Fruit fly (Drosophila melanogaster) whole organism, embryonic: ENCODE measurements around the gene CG42449.

Experiments
- Antp ChIP-seq: fragments of 200-800 bp; sonication (Bioruptor generic); optimal IDR thresholded peaks from 3 replicates; lab custom pipeline; 2016; ENCODE audit warnings: missing biosample characterization, missing genetic modification characterization
- B-H2 ChIP-seq: fragments of 200-800 bp; sonication (Bioruptor generic); optimal IDR thresholded peaks from 2 replicates; lab custom pipeline; 2018; ENCODE audit warnings: missing biosample characterization, mild to moderate bottlenecking, missing genetic modification characterization
- CG10654 ChIP-seq: fragments of 200-800 bp; sonication (Bioruptor generic); optimal IDR thresholded peaks from 2 replicates; lab custom pipeline; 2016; ENCODE audit warnings: missing biosample characterization, missing genetic modification characterization
- CG11398 ChIP-seq: fragments of 200-800 bp; sonication (Bioruptor generic); optimal IDR thresholded peaks from 2 replicates; lab custom pipeline; 2016; ENCODE audit warnings: missing biosample characterization, missing genetic modification characterization
- CG12104 ChIP-seq: fragments of 200-800 bp; sonication (Bioruptor generic); optimal IDR thresholded peaks from 3 replicates; lab custom pipeline; 2016; ENCODE audit warnings: missing biosample characterization, missing genetic modification characterization
- CG13775 ChIP-seq: fragments of 200-800 bp; sonication (Bioruptor generic); optimal IDR thresholded peaks from 3 replicates; lab custom pipeline; 2017; ENCODE audit warnings: missing biosample characterization, mild to moderate bottlenecking, missing genetic modification characterization
- CG14860 ChIP-seq: fragments of 200-800 bp; sonication (Bioruptor generic); IDR thresholded peaks from 3 replicates; pipeline ENCODE4 v1.3.6; 2022; ENCODE audit warnings: missing biosample characterization, missing genetic modification characterization; ENCODE audit not compliant: partially characterized antibody
- CG15696 ChIP-seq: fragments of 200-800 bp; sonication (Bioruptor generic); optimal IDR thresholded peaks from 2 replicates; lab custom pipeline; 2019; ENCODE audit warnings: missing biosample characterization, mild to moderate bottlenecking, missing genetic modification characterization, moderate library complexity
- CG17612 ChIP-seq: fragments of 200-800 bp; sonication (Bioruptor generic); IDR thresholded peaks from 2 replicates; pipeline ENCODE4 v1.3.6; 2022; ENCODE audit warnings: missing biosample characterization, missing genetic modification characterization
- CG17802 ChIP-seq: fragments of 200-800 bp; sonication (Bioruptor generic); optimal IDR thresholded peaks from 2 replicates; lab custom pipeline; 2018; ENCODE audit warnings: missing biosample characterization, mild to moderate bottlenecking, missing genetic modification characterization, moderate library complexity
- CG30020 ChIP-seq: fragments of 200-800 bp; optimal IDR thresholded peaks from 2 replicates; lab custom pipeline; 2019; ENCODE audit warnings: missing biosample characterization, mild to moderate bottlenecking, missing genetic modification characterization, moderate library complexity
- CG32532 ChIP-seq: fragments of 200-800 bp; sonication (Bioruptor generic); IDR thresholded peaks from 2 replicates; pipeline ENCODE4 v1.3.6; 2022; ENCODE audit warnings: missing biosample characterization, missing genetic modification characterization
- CG3407 ChIP-seq: fragments of 200-800 bp; sonication (Bioruptor generic); optimal IDR thresholded peaks from 2 replicates; lab custom pipeline; 2018; ENCODE audit warnings: missing biosample characterization, mild to moderate bottlenecking, missing genetic modification characterization
- CG3838 ChIP-seq: fragments of 200-800 bp; sonication (Bioruptor generic); optimal IDR thresholded peaks from 3 replicates; lab custom pipeline; 2016; ENCODE audit warnings: missing biosample characterization, missing genetic modification characterization
- CG43689 ChIP-seq: fragments of 200-800 bp; sonication (Bioruptor generic); IDR thresholded peaks from 2 replicates; pipeline ENCODE4 v1.3.6; 2022; ENCODE audit warnings: missing biosample characterization, missing genetic modification characterization
- CG6254 ChIP-seq: fragments of 200-800 bp; sonication (Bioruptor generic); optimal IDR thresholded peaks from 3 replicates; lab custom pipeline; 2017; ENCODE audit warnings: mild to moderate bottlenecking, missing biosample characterization, missing genetic modification reagents, missing genetic modification characterization
- CG6272 ChIP-seq: fragments of 200-800 bp; sonication (Bioruptor generic); IDR thresholded peaks from 2 replicates; pipeline ENCODE4 v1.3.6; 2022; ENCODE audit warnings: missing biosample characterization, missing genetic modification characterization
- CG6683 ChIP-seq: fragments of 200-800 bp; sonication (Bioruptor generic); optimal IDR thresholded peaks from 2 replicates; lab custom pipeline; 2017; ENCODE audit warnings: missing biosample characterization, mild to moderate bottlenecking, missing genetic modification characterization, missing genetic modification reagents
- CG8478 ChIP-seq: fragments of >200 bp; optimal IDR thresholded peaks from 2 replicates; lab custom pipeline; 2018
- CG9932 ChIP-seq: fragments of 200-800 bp; sonication (Bioruptor generic); IDR thresholded peaks from 2 replicates; pipeline ENCODE4 v1.3.6; 2022; ENCODE audit warnings: missing biosample characterization, missing genetic modification characterization
- CoRest ChIP-seq: fragments of 200-800 bp; sonication (Bioruptor generic); optimal IDR thresholded peaks from 3 replicates; lab custom pipeline; 2018; ENCODE audit warnings: missing biosample characterization, mild to moderate bottlenecking, missing genetic modification characterization, moderate library complexity
- D19A ChIP-seq: fragments of 200-800 bp; optimal IDR thresholded peaks from 3 replicates; lab custom pipeline; 2019; ENCODE audit warnings: missing biosample characterization, mild to moderate bottlenecking, missing genetic modification characterization, moderate library complexity
- Eip74EF ChIP-seq, 2 experiments: fragments of 200-800 bp in 1 of 2; fragments of >200 bp in 1 of 2; sonication (Bioruptor generic) in 1 of 2; optimal IDR thresholded peaks; 2 replicates each; lab custom pipeline; 2017 to 2019; ENCODE audit warnings: missing biosample characterization in 2 of 2, missing genetic modification characterization in 2 of 2, mild to moderate bottlenecking in 1 of 2, moderate library complexity in 1 of 2
- Ets97D ChIP-seq: fragments of 200-800 bp; sonication (Bioruptor generic); optimal IDR thresholded peaks from 3 replicates; lab custom pipeline; 2016; ENCODE audit warnings: missing biosample characterization, missing genetic modification characterization
- H2.0 ChIP-seq: fragments of 200-800 bp; sonication (Bioruptor generic); IDR thresholded peaks from 2 replicates; pipeline ENCODE4 v1.3.6; 2022; ENCODE audit warnings: missing biosample characterization, missing genetic modification characterization
- HLH4C ChIP-seq: fragments of 200-800 bp; sonication (Bioruptor generic); IDR thresholded peaks from 3 replicates; pipeline ENCODE4 v1.3.6; 2022; ENCODE audit warnings: missing biosample characterization, missing genetic modification characterization; ENCODE audit not compliant: partially characterized antibody
- Hr3 ChIP-seq: fragments of 200-800 bp; sonication (Bioruptor generic); optimal IDR thresholded peaks from 3 replicates; lab custom pipeline; 2016; ENCODE audit warnings: missing biosample characterization, missing genetic modification characterization
- PHDP ChIP-seq: fragments of 200-800 bp; sonication (Bioruptor generic); optimal IDR thresholded peaks from 3 replicates; lab custom pipeline; 2018; ENCODE audit warnings: missing biosample characterization, mild to moderate bottlenecking, missing genetic modification characterization, moderate library complexity
- Sry-β ChIP-seq: fragments of 200-800 bp; sonication (Bioruptor generic); optimal IDR thresholded peaks from 2 replicates; lab custom pipeline; 2018; ENCODE audit warnings: missing biosample characterization, mild to moderate bottlenecking, missing genetic modification characterization, moderate library complexity
- Ssrp ChIP-seq: fragments of 200-800 bp; sonication (Bioruptor generic); optimal IDR thresholded peaks from 2 replicates; lab custom pipeline; 2018; ENCODE audit warnings: missing biosample characterization, mild to moderate bottlenecking, missing genetic modification characterization, moderate library complexity
- al ChIP-seq: fragments of 200-800 bp; sonication (Bioruptor generic); IDR thresholded peaks from 2 replicates; pipeline ENCODE4 v1.3.6; 2022; ENCODE audit warnings: missing biosample characterization, missing genetic modification characterization
- ci ChIP-seq: fragments of 200-800 bp; sonication (Bioruptor generic); IDR thresholded peaks from 3 replicates; pipeline ENCODE4 v1.3.6; 2022; ENCODE audit warnings: missing biosample characterization, missing genetic modification characterization
- crp ChIP-seq, 2 experiments: fragments of 200-800 bp; sonication (Bioruptor generic); optimal IDR thresholded peaks; 2 replicates in 1 of 2; 3 replicates in 1 of 2; lab custom pipeline; 2017; ENCODE audit warnings: missing biosample characterization in 2 of 2, missing genetic modification characterization in 2 of 2, mild to moderate bottlenecking in 1 of 2, moderate library complexity in 1 of 2
- exex ChIP-seq: fragments of 200-800 bp; sonication (Bioruptor generic); optimal IDR thresholded peaks from 4 replicates; lab custom pipeline; 2018; ENCODE audit warnings: missing biosample characterization, mild to moderate bottlenecking, missing genetic modification characterization, moderate library complexity
- ftz-f1 ChIP-seq: fragments of 200-800 bp; sonication (Bioruptor generic); optimal IDR thresholded peaks from 2 replicates; lab custom pipeline; 2016; ENCODE audit warnings: missing biosample characterization, missing genetic modification characterization
- fu2 ChIP-seq: fragments of 200-800 bp; sonication (Bioruptor generic); optimal IDR thresholded peaks from 2 replicates; lab custom pipeline; 2016; ENCODE audit warnings: missing biosample characterization, missing genetic modification characterization
- insv ChIP-seq, 2 experiments: fragments of 200-800 bp; sonication (Bioruptor generic); optimal IDR thresholded peaks; 3 replicates each; lab custom pipeline; 2016 to 2018; ENCODE audit warnings: missing biosample characterization in 2 of 2, missing genetic modification characterization in 2 of 2
- kah ChIP-seq: fragments of 200-800 bp; sonication (Bioruptor generic); optimal IDR thresholded peaks from 2 replicates; lab custom pipeline; 2018; ENCODE audit warnings: missing biosample characterization, mild to moderate bottlenecking, missing genetic modification characterization
- mam ChIP-seq: fragments of 200-800 bp; sonication (Bioruptor generic); optimal IDR thresholded peaks from 3 replicates; lab custom pipeline; 2016; ENCODE audit warnings: missing biosample characterization, missing genetic modification characterization
- mld ChIP-seq: fragments of 200-800 bp; sonication (Bioruptor generic); IDR thresholded peaks from 3 replicates; pipeline ENCODE4 v1.3.6; 2022; ENCODE audit warnings: missing biosample characterization, missing genetic modification characterization; ENCODE audit not compliant: partially characterized antibody
- nom ChIP-seq: fragments of 200-800 bp; sonication (Bioruptor generic); optimal IDR thresholded peaks from 2 replicates; lab custom pipeline; 2017; ENCODE audit warnings: missing biosample characterization, missing genetic modification characterization, mild to moderate bottlenecking, moderate library complexity, missing genetic modification reagents
- odd ChIP-seq: fragments of 200-800 bp; sonication (Bioruptor generic); optimal IDR thresholded peaks from 2 replicates; lab custom pipeline; 2017; ENCODE audit warnings: missing biosample characterization, mild to moderate bottlenecking, missing genetic modification characterization
- pb ChIP-seq: fragments of 200-800 bp; sonication (Bioruptor generic); optimal IDR thresholded peaks from 3 replicates; lab custom pipeline; 2016; ENCODE audit warnings: missing biosample characterization, missing genetic modification characterization
- pnt ChIP-seq: fragments of 200-800 bp; sonication (Bioruptor generic); optimal IDR thresholded peaks from 3 replicates; lab custom pipeline; 2016; ENCODE audit warnings: missing biosample characterization, missing genetic modification characterization
- slp2 ChIP-seq: fragments of 200-800 bp; sonication (Bioruptor generic); optimal IDR thresholded peaks from 2 replicates; lab custom pipeline; 2016; ENCODE audit warnings: missing biosample characterization, missing genetic modification characterization
- sug ChIP-seq: fragments of 200-800 bp; optimal IDR thresholded peaks from 2 replicates; lab custom pipeline; 2019; ENCODE audit warnings: missing biosample characterization, mild to moderate bottlenecking, missing genetic modification characterization, moderate library complexity
- tgo ChIP-seq: fragments of 200-800 bp; sonication (Bioruptor generic); IDR thresholded peaks from 3 replicates; pipeline ENCODE4 v1.3.6; 2022; ENCODE audit warnings: missing biosample characterization, missing genetic modification characterization
- tna ChIP-seq: fragments of 200-800 bp; sonication (Bioruptor generic); IDR thresholded peaks from 2 replicates; pipeline ENCODE4 v1.3.6; 2022; ENCODE audit warnings: missing biosample characterization, missing genetic modification characterization; ENCODE audit not compliant: partially characterized antibody
- ttk ChIP-seq: fragments of 200-800 bp; sonication (Bioruptor generic); IDR thresholded peaks from 2 replicates; pipeline ENCODE4 v2.1.2; 2022; ENCODE audit warnings: missing biosample characterization, missing genetic modification characterization
- zen ChIP-seq: fragments of 200-800 bp; sonication (Bioruptor generic); optimal IDR thresholded peaks from 3 replicates; lab custom pipeline; 2018; ENCODE audit warnings: missing biosample characterization, mild to moderate bottlenecking, missing genetic modification characterization, moderate library complexity

CG42449 gene

DNA sequence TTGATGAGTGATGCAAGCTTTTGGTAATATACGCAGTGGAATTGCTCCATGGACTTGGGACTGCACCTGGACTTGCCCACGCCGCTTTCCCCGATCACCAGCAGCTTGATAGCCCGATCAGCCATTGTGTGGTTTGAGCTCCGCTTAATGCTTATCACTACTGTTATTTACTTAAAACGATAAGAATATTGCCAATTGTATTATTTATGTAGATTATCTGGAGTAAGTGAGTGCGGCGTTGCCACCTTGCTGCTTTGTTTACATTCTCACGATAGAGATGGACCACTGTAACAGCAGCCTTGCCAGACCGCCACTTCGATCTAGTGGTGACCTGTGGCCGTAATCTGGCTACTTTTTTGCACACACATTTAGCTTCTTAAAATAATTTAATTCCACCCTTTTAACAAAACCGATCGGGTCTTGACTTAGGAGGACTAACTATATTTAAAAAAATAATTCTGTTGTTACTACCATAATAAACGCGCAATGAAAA is 11.5 kb upstream of the CG42449 start, which contains the start of gene Rab18 (continued):
- TF ChIP-seq slp2 (GFP tag; lab: Kevin White, UChicago): peak; percentile 52
- peak; percentile 49 for TF ChIP-seq pnt (GFP tag; lab: Kevin White, UChicago)
- no peak for TF ChIP-seq CG3407 (GFP tag; lab: Kevin White, UChicago)
- TF ChIP-seq ttk (GFP tag; lab: Robert Waterston, UW): peak; percentile 40; the same call in 1 of the 2 replicates
- TF ChIP-seq crp (GFP tag; optimal IDR thresholded peaks at IDR 0.05; lab: Kevin White, UChicago): no peak
- TF ChIP-seq fu2: peak; percentile 20
- no peak for TF ChIP-seq insv (GFP tag; optimal IDR thresholded peaks at IDR 0.05; lab: Kevin White, UChicago)
- no peak for TF ChIP-seq CG3838 (GFP tag; lab: Kevin White, UChicago)
- 0 out of 3 replicates have a peak, but pooled peaks have one; percentile 23 for TF ChIP-seq tgo
- peak; percentile 79 for TF ChIP-seq nom (GFP tag; lab: Kevin White, UChicago)
- no peak for TF ChIP-seq D19A (tag; lab: Kevin White, UChicago)
- peak; percentile 36; the same call in 1 of the 2 replicates for TF ChIP-seq CG32532 (GFP tag; lab: Robert Waterston, UW)
- TF ChIP-seq ftz-f1 (GFP tag; lab: Kevin White, UChicago): no peak
- TF ChIP-seq sug (tag; lab: Kevin White, UChicago): peak; percentile 16
- TF ChIP-seq B-H2 (GFP tag; lab: Kevin White, UChicago): no peak
- no peak for TF ChIP-seq Ssrp
- TF ChIP-seq kah (GFP tag; lab: Kevin White, UChicago): no peak
- peak; percentile 32; the same call in 1 of the 2 replicates for TF ChIP-seq al
- TF ChIP-seq CG10654 (GFP tag; lab: Kevin White, UChicago): peak; percentile 18
- TF ChIP-seq Sry-β (GFP tag; lab: Kevin White, UChicago): peak; percentile 80
- peak; percentile 35 for TF ChIP-seq CoRest (tag; lab: Kevin White, UChicago)
- TF ChIP-seq pb (GFP tag; lab: Kevin White, UChicago): no peak
- peak; percentile 13; the same call in 1 of the 2 replicates for TF ChIP-seq H2.0 (GFP tag; lab: Robert Waterston, UW)
- peak; percentile 23 for TF ChIP-seq Ets97D (GFP tag; lab: Kevin White, UChicago)
- TF ChIP-seq odd: no peak
- peak; percentile 18 for TF ChIP-seq zen (tag; lab: Kevin White, UChicago)
- no peak for TF ChIP-seq mld
- TF ChIP-seq CG30020 (tag; lab: Kevin White, UChicago): peak; percentile 11
- no peak for TF ChIP-seq CG6683
- no peak for TF ChIP-seq CG12104 (GFP tag; lab: Kevin White, UChicago)
- TF ChIP-seq PHDP (tag; lab: Kevin White, UChicago): no peak
- no peak for TF ChIP-seq CG17612
- TF ChIP-seq CG43689 (GFP tag; lab: Robert Waterston, UW): no peak
- peak; percentile 65 for TF ChIP-seq mam (GFP tag; lab: Kevin White, UChicago)
- TF ChIP-seq HLH4C: peak; percentile 35; the same call in 1 of the 3 replicates
- 0 out of 3 replicates have a peak, but pooled peaks have one; percentile 40 for TF ChIP-seq CG14860 (GFP tag; lab: Robert Waterston, UW)
- TF ChIP-seq exex: no peak
- 0 out of 3 replicates have a peak, but pooled peaks have one; percentile 34 for TF ChIP-seq ci (GFP tag; lab: Robert Waterston, UW)
- no peak for TF ChIP-seq CG13775 (GFP tag; lab: Kevin White, UChicago)
- TF ChIP-seq CG6254: no peak
- no peak for TF ChIP-seq Eip74EF (GFP tag; optimal IDR thresholded peaks at IDR 0.05; lab: Kevin White, UChicago)
- peak; percentile 60 for TF ChIP-seq CG6272
- peak; percentile 33 for TF ChIP-seq Hr3 (GFP tag; lab: Kevin White, UChicago)
- TF ChIP-seq CG17802 (tag; lab: Kevin White, UChicago): no peak
- no peak for TF ChIP-seq CG15696 (tag; lab: Kevin White, UChicago)
- TF ChIP-seq Antp (GFP tag; lab: Kevin White, UChicago): peak; percentile 37
- no peak for TF ChIP-seq tna (GFP tag; lab: Robert Waterston, UW)
- no peak for TF ChIP-seq CG11398
- peak; percentile 77 for TF ChIP-seq CG9932 (GFP tag; lab: Robert Waterston, UW)
- TF ChIP-seq CG8478: no peak
